Worm (Caenorhabditis elegans) whole organism, late embryonic: ENCODE results near the gene F01G4.4.

Source experiments
- ceh-30 ChIP-seq: fragments of 150-350 bp; optimal IDR thresholded peaks from 2 replicates; lab custom pipeline; 2014; ENCODE audit warnings: missing biosample characterization, missing genetic modification characterization
- dmd-4 ChIP-seq: sonication (generic microtip); optimal IDR thresholded peaks from 2 replicates; lab custom pipeline; 2016; ENCODE audit warnings: borderline replicate concordance, missing genetic modification characterization, missing compliant biosample characterization
- pag-3 ChIP-seq: sonication (generic microtip); optimal IDR thresholded peaks from 2 replicates; lab custom pipeline; 2016; ENCODE audit warnings: missing compliant biosample characterization, missing genetic modification characterization, borderline replicate concordance
- pqm-1 ChIP-seq: sonication (generic microtip); optimal IDR thresholded peaks from 2 replicates; lab custom pipeline; 2016; ENCODE audit warnings: missing genetic modification characterization, missing compliant biosample characterization

DNA sequence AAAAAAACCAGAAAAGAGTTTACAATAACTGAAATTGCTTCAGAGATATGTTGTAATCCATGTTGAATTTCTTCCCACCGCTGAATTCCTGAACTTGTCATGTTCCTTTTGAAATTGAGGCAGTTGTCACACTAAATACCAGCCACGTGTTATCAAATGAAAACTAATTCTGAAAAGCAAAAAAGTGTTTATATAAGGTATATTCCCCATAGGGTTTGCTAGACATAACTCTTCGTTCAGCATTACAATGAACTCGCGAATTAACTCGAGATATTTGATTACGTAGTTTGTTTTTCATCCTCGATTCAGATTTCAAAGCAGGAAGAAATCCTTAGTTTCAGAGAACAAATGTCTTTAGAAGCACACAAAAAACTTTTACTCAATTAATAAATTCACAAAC lies 42.9 kb upstream of the F01G4.4 start, which contains the start of gene str-3:
- TF ChIP-seq ceh-30 (tag; lab: Kevin White, UChicago), result no peak
- no peak for TF ChIP-seq pqm-1 (tag; lab: Kevin White, UChicago)
- TF ChIP-seq pag-3 (tag; lab: Kevin White, UChicago), result no peak
- no peak for TF ChIP-seq dmd-4
